Worm (Caenorhabditis elegans) whole organism, L2 larva: ENCODE measurements around the gene snb-1.

Experiments used
- C34F6.9 ChIP-seq: fragments of 150-350 bp; optimal IDR thresholded peaks from 2 replicates; lab custom pipeline; 2014; ENCODE audit warnings: missing biosample characterization, missing genetic modification characterization
- F13H6.1 ChIP-seq: sonication (generic microtip); optimal IDR thresholded peaks from 2 replicates; lab custom pipeline; 2016; ENCODE audit warnings: missing genetic modification characterization, missing compliant biosample characterization
- R02D3.7 ChIP-seq: fragments of 150-350 bp; optimal IDR thresholded peaks from 2 replicates; lab custom pipeline; 2014; ENCODE audit warnings: missing biosample characterization, missing genetic modification characterization
- ZK546.5 ChIP-seq: sonication (generic microtip); optimal IDR thresholded peaks from 2 replicates; lab custom pipeline; 2017; ENCODE audit warnings: missing biosample characterization, missing genetic modification characterization
- aly-2 ChIP-seq: fragments of 150-350 bp; optimal IDR thresholded peaks from 2 replicates; lab custom pipeline; 2014; ENCODE audit warnings: missing biosample characterization, missing genetic modification characterization
- ama-1 ChIP-seq: fragments of 150-350 bp; optimal IDR thresholded peaks from 2 replicates; lab custom pipeline; 2018; ENCODE audit warnings: inconsistent platforms
- blmp-1 ChIP-seq: sonication (generic microtip); optimal IDR thresholded peaks from 2 replicates; lab custom pipeline; 2017; ENCODE audit warnings: missing genetic modification characterization, mild to moderate bottlenecking, missing compliant biosample characterization, antibody characterized with exemption, moderate library complexity; ENCODE audit not compliant: insufficient read depth
- ceh-16 ChIP-seq: fragments of 150-350 bp; optimal IDR thresholded peaks from 2 replicates; lab custom pipeline; 2014; ENCODE audit warnings: missing biosample characterization, missing genetic modification characterization
- ceh-82 ChIP-seq: fragments of 150-350 bp; optimal IDR thresholded peaks from 2 replicates; lab custom pipeline; 2014; ENCODE audit warnings: missing biosample characterization, missing genetic modification characterization
- crh-2 ChIP-seq: sonication (generic microtip); optimal IDR thresholded peaks from 2 replicates; lab custom pipeline; 2017; ENCODE audit warnings: missing biosample characterization, missing genetic modification characterization
- egl-27 ChIP-seq: sonication (generic microtip); optimal IDR thresholded peaks from 3 replicates; lab custom pipeline; 2017; ENCODE audit warnings: missing biosample characterization, missing genetic modification reagents, missing genetic modification characterization
- elt-1 ChIP-seq: fragments of 150-350 bp; optimal IDR thresholded peaks from 2 replicates; lab custom pipeline; 2014; ENCODE audit warnings: missing biosample characterization, missing genetic modification characterization
- elt-3 ChIP-seq: sonication (generic microtip); optimal IDR thresholded peaks from 2 replicates; lab custom pipeline; 2017; ENCODE audit warnings: missing biosample characterization, missing genetic modification characterization
- gmeb-1 ChIP-seq: fragments of 150-350 bp; optimal IDR thresholded peaks from 2 replicates; lab custom pipeline; 2014; ENCODE audit warnings: missing biosample characterization, missing genetic modification characterization
- lin-13 ChIP-seq: fragments of 150-350 bp; optimal IDR thresholded peaks from 2 replicates; lab custom pipeline; 2014; ENCODE audit warnings: missing biosample characterization, missing genetic modification reagents, missing genetic modification characterization
- lin-39 ChIP-seq: fragments of 150-350 bp; optimal IDR thresholded peaks from 2 replicates; lab custom pipeline; 2014; ENCODE audit warnings: missing biosample characterization, missing genetic modification reagents, missing genetic modification characterization
- lsy-2 ChIP-seq, 2 experiments: fragments of 150-350 bp in 1 of 2; sonication (generic microtip) in 1 of 2; optimal IDR thresholded peaks; 2 replicates each; lab custom pipeline; 2014 to 2017; ENCODE audit warnings: missing biosample characterization in 2 of 2, missing genetic modification characterization in 2 of 2
- mab-5 ChIP-seq: fragments of 150-350 bp; optimal IDR thresholded peaks from 2 replicates; lab custom pipeline; 2014; ENCODE audit warnings: missing biosample characterization, missing genetic modification characterization
- mdl-1 ChIP-seq, 2 experiments: fragments of 150-350 bp in 1 of 2; sonication (generic microtip) in 1 of 2; optimal IDR thresholded peaks; 2 replicates each; lab custom pipeline; 2017; ENCODE audit warnings: missing biosample characterization in 2 of 2, missing genetic modification characterization in 2 of 2
- nhr-10 ChIP-seq: sonication (generic microtip); optimal IDR thresholded peaks from 2 replicates; lab custom pipeline; 2017; ENCODE audit warnings: missing biosample characterization, missing genetic modification characterization
- nhr-11 ChIP-seq: fragments of 150-350 bp; optimal IDR thresholded peaks from 2 replicates; lab custom pipeline; 2014; ENCODE audit warnings: missing biosample characterization, missing genetic modification characterization
- nhr-12 ChIP-seq: fragments of 150-350 bp; optimal IDR thresholded peaks from 2 replicates; lab custom pipeline; 2014; ENCODE audit warnings: missing biosample characterization, missing genetic modification characterization
- nhr-129 ChIP-seq: fragments of 150-350 bp; optimal IDR thresholded peaks from 2 replicates; lab custom pipeline; 2014; ENCODE audit warnings: missing biosample characterization, missing genetic modification characterization
- nhr-21 ChIP-seq: fragments of 150-350 bp; optimal IDR thresholded peaks from 2 replicates; lab custom pipeline; 2014; ENCODE audit warnings: missing biosample characterization, missing genetic modification characterization
- nhr-23 ChIP-seq: fragments of 150-350 bp; optimal IDR thresholded peaks from 2 replicates; lab custom pipeline; 2014; ENCODE audit warnings: missing biosample characterization, missing genetic modification reagents, missing genetic modification characterization
- nhr-237 ChIP-seq: fragments of 150-350 bp; optimal IDR thresholded peaks from 2 replicates; lab custom pipeline; 2014; ENCODE audit warnings: missing biosample characterization, missing genetic modification characterization
- nhr-25 ChIP-seq: fragments of 150-350 bp; sonication (generic microtip); optimal IDR thresholded peaks from 3 replicates; lab custom pipeline; 2014; ENCODE audit warnings: missing biosample characterization, missing genetic modification characterization
- nhr-77 ChIP-seq: fragments of 150-350 bp; optimal IDR thresholded peaks from 2 replicates; lab custom pipeline; 2014; ENCODE audit warnings: missing biosample characterization, missing genetic modification characterization
- skn-1 ChIP-seq: sonication (generic microtip); optimal IDR thresholded peaks from 2 replicates; lab custom pipeline; 2017; ENCODE audit warnings: missing biosample characterization, missing genetic modification characterization
- sma-3 ChIP-seq: sonication (generic microtip); optimal IDR thresholded peaks from 2 replicates; lab custom pipeline; 2016; ENCODE audit warnings: missing genetic modification reagents, missing genetic modification characterization, missing compliant biosample characterization
- sma-9 ChIP-seq, 2 experiments: fragments of 150-350 bp in 1 of 2; sonication (generic microtip) in 1 of 2; optimal IDR thresholded peaks; 2 replicates each; lab custom pipeline; 2014 to 2016; ENCODE audit warnings: missing genetic modification characterization in 2 of 2, mild to moderate bottlenecking in 1 of 2, missing biosample characterization in 1 of 2, missing compliant biosample characterization in 1 of 2, missing genetic modification reagents in 1 of 2, moderate library complexity in 1 of 2
- unc-39 ChIP-seq: fragments of 150-350 bp; optimal IDR thresholded peaks from 2 replicates; lab custom pipeline; 2014; ENCODE audit warnings: missing biosample characterization, missing genetic modification characterization
- unc-62 ChIP-seq: fragments of 150-350 bp; optimal IDR thresholded peaks from 2 replicates; lab custom pipeline; 2014; ENCODE audit warnings: missing biosample characterization, missing genetic modification reagents, missing genetic modification characterization
- zag-1 ChIP-seq: fragments of 150-350 bp; optimal IDR thresholded peaks from 2 replicates; lab custom pipeline; 2014; ENCODE audit warnings: missing biosample characterization, missing genetic modification characterization
- ztf-11 ChIP-seq: sonication (generic microtip); optimal IDR thresholded peaks from 2 replicates; lab custom pipeline; 2017; ENCODE audit warnings: missing biosample characterization, missing genetic modification characterization
- ztf-4 ChIP-seq: fragments of 150-350 bp; optimal IDR thresholded peaks from 2 replicates; lab custom pipeline; 2014; ENCODE audit warnings: missing biosample characterization, missing genetic modification characterization

The snb-1 gene

ce11 chrV:6691813-6692351, 35.6 kb upstream of the snb-1 start, which contains the start of gene mtl-1:
mtl-1 (minus strand) TSS chrV:6691863.
- TF ChIP-seq nhr-25 (tag; lab: Kevin White, UChicago) (no peak), nhr-237 (tag; lab: Kevin White, UChicago) (no peak), nhr-77 (tag; lab: Kevin White, UChicago) (no peak), ceh-16 (tag; lab: Kevin White, UChicago) (no peak), R02D3.7 (no peak), ama-1 (no peak), nhr-21 (no peak), zag-1 (tag; lab: Kevin White, UChicago) (no peak), nhr-10 (tag; lab: Kevin White, UChicago) (no peak), elt-3 (no peak), nhr-23 (no peak), lsy-2 (tag; optimal IDR thresholded peaks at IDR 0.05; lab: Kevin White, UChicago) (no peak), lin-13 (GFP tag; lab: Kevin White, UChicago) (no peak), ztf-11 (tag; lab: Kevin White, UChicago) (no peak)

ce11 chrV:6690075-6690474, 33.8 kb upstream of the snb-1 start:
- TF ChIP-seq nhr-25 (tag; lab: Kevin White, UChicago): peak; percentile 39
- no peak for TF ChIP-seq lin-13 (GFP tag; lab: Kevin White, UChicago)
- TF ChIP-seq mab-5 (tag; lab: Kevin White, UChicago): no peak
- TF ChIP-seq sma-3: peak; percentile 62
- no peak for TF ChIP-seq ceh-16 (tag; lab: Kevin White, UChicago)
- no peak for TF ChIP-seq gmeb-1 (tag; lab: Kevin White, UChicago)
- TF ChIP-seq lsy-2 (tag; optimal IDR thresholded peaks at IDR 0.05; lab: Kevin White, UChicago): no peak
- TF ChIP-seq F13H6.1: no peak
- TF ChIP-seq nhr-237 (tag; lab: Kevin White, UChicago): no peak

- TF ChIP-seq elt-3 (no peak), nhr-11 (tag; lab: Kevin White, UChicago) (no peak), unc-39 (no peak), F13H6.1 (no peak), blmp-1 (tag; lab: Kevin White, UChicago) (no peak), ztf-11 (tag; lab: Kevin White, UChicago) (no peak), gmeb-1 (tag; lab: Kevin White, UChicago) (no peak), nhr-10 (tag; lab: Kevin White, UChicago) (no peak), nhr-77 (tag; lab: Kevin White, UChicago) (no peak), unc-62 (GFP tag; lab: Kevin White, UChicago) (no peak), sma-3 (no peak), nhr-129 (no peak), nhr-21 (no peak), ztf-4 (tag; lab: Kevin White, UChicago) (no peak)
- TF ChIP-seq, all 48 proteins: peak for 0
These were observed 32.1 kb upstream of the snb-1 start, which contains the start of gene K11G9.5 for ce11 chrV:6688392-6688791. K11G9.5 (minus strand) TSS chrV:6688492.

- no peak for TF ChIP-seq ceh-16 (tag; lab: Kevin White, UChicago)
- no peak for TF ChIP-seq nhr-23
- TF ChIP-seq C34F6.9 (tag; lab: Kevin White, UChicago): no peak
- no peak for TF ChIP-seq lin-13 (GFP tag; lab: Kevin White, UChicago)
- no peak for TF ChIP-seq ZK546.5 (tag; lab: Kevin White, UChicago)
- TF ChIP-seq F13H6.1: no peak
- TF ChIP-seq R02D3.7: no peak
- no peak for TF ChIP-seq skn-1 (tag; lab: Kevin White, UChicago)
- TF ChIP-seq nhr-237 (tag; lab: Kevin White, UChicago): no peak
- no peak for TF ChIP-seq sma-9 (GFP tag; optimal IDR thresholded peaks at IDR 0.05; lab: Kevin White, UChicago)
- TF ChIP-seq sma-9 (tag; optimal IDR thresholded peaks at IDR 0.05; lab: Kevin White, UChicago): no peak
- TF ChIP-seq aly-2 (tag; lab: Kevin White, UChicago): no peak
These were observed 29.7 kb upstream of the snb-1 start for ce11 chrV:6685963-6686362.

- no peak for TF ChIP-seq sma-9 (GFP tag; optimal IDR thresholded peaks at IDR 0.05; lab: Kevin White, UChicago)
- TF ChIP-seq sma-9 (tag; optimal IDR thresholded peaks at IDR 0.05; lab: Kevin White, UChicago): no peak
- TF ChIP-seq R02D3.7: no peak
- TF ChIP-seq nhr-25 (tag; lab: Kevin White, UChicago): no peak
- no peak for TF ChIP-seq nhr-21
- no peak for TF ChIP-seq unc-62 (GFP tag; lab: Kevin White, UChicago)
- no peak for TF ChIP-seq unc-39
- TF ChIP-seq blmp-1 (tag; lab: Kevin White, UChicago): no peak
- TF ChIP-seq nhr-12 (tag; lab: Kevin White, UChicago): no peak
- no peak for TF ChIP-seq sma-3
- no peak for TF ChIP-seq lin-39
- TF ChIP-seq nhr-23: no peak
- no peak for TF ChIP-seq ceh-16 (tag; lab: Kevin White, UChicago)
- TF ChIP-seq ama-1: no peak
- TF ChIP-seq skn-1 (tag; lab: Kevin White, UChicago): no peak
- TF ChIP-seq egl-27 (tag; lab: Kevin White, UChicago): no peak
- no peak for TF ChIP-seq elt-1
- no peak for TF ChIP-seq mdl-1 (tag; optimal IDR thresholded peaks at IDR 0.05; lab: Kevin White, UChicago)
- TF ChIP-seq ZK546.5 (tag; lab: Kevin White, UChicago): no peak
- TF ChIP-seq ceh-82 (tag; lab: Kevin White, UChicago): no peak
- no peak for TF ChIP-seq crh-2
These were observed 29.2 kb upstream of the snb-1 start for ce11 chrV:6685499-6685898.
